Worm (Caenorhabditis elegans): ENCODE results near the gene col-20.

col-20 gene

ce11 chrII:4891012-4891775 is 20.6 kb upstream of the col-20 start, which contains the start of gene gst-9 (continued):
- TF ChIP-seq ceh-28 (tag; optimal IDR thresholded peaks at IDR 0.05) (no peak), nhr-42 (GFP tag; IDR thresholded peaks at IDR 0.05) (0 out of 2 replicates have a peak, but pooled peaks have one; percentile 64), hif-1 (tag; optimal IDR thresholded peaks at IDR 0.05) (no peak), saeg-2 (GFP tag; IDR thresholded peaks at IDR 0.05) (no peak), dmd-9 (GFP tag; IDR thresholded peaks at IDR 0.05) (no peak), ceh-82 (tag; optimal IDR thresholded peaks at IDR 0.05) (no peak), F37D6.2 (tag; optimal IDR thresholded peaks at IDR 0.05) (no peak), hlh-30 (tag; optimal IDR thresholded peaks at IDR 0.05; ENCODE audit: insufficient read depth) (peak; percentile 10), tra-1 (GFP tag; IDR thresholded peaks at IDR 0.05) (no peak), ceh-32 (tag; optimal IDR thresholded peaks at IDR 0.05; ENCODE audit: poor library complexity) (no peak), nhr-76 (tag; optimal IDR thresholded peaks at IDR 0.05) (no peak), egl-43 (GFP tag; IDR thresholded peaks at IDR 0.05) (0 out of 2 replicates have a peak, but pooled peaks have one; percentile 59), nhr-48 (tag; optimal IDR thresholded peaks at IDR 0.05) (no peak), ceh-62 (tag; optimal IDR thresholded peaks at IDR 0.05) (no peak), sdz-12 (GFP tag; optimal IDR thresholded peaks at IDR 0.05) (no peak), lin-39 (tag; optimal IDR thresholded peaks at IDR 0.05) (no peak), T26A8.4 (GFP tag; IDR thresholded peaks at IDR 0.05) (peak; percentile 48; the same call in 1 of the 2 replicates), dmd-8 (GFP tag; IDR thresholded peaks at IDR 0.05) (0 out of 2 replicates have a peak, but pooled peaks have one; percentile 4), dmd-6 (GFP tag; IDR thresholded peaks at IDR 0.05) (0 out of 2 replicates have a peak, but pooled peaks have one; percentile 8), Y5F2A.4 (GFP tag; optimal IDR thresholded peaks at IDR 0.05) (peak; percentile 17), ctbp-1 (GFP tag; IDR thresholded peaks at IDR 0.05) (0 out of 2 replicates have a peak, but pooled peaks have one; percentile 19), rbr-2 (tag; optimal IDR thresholded peaks at IDR 0.05) (no peak), pha-4 (GFP tag; IDR thresholded peaks at IDR 0.05) (0 out of 2 replicates have a peak, but pooled peaks have one; percentile 52), pha-4 (tag; optimal IDR thresholded peaks at IDR 0.05) (no peak), F44E2.7 (GFP tag; IDR thresholded peaks at IDR 0.05) (no peak), lin-38 (GFP tag; IDR thresholded peaks at IDR 0.05) (peak; percentile 48), nhr-25 (tag; optimal IDR thresholded peaks at IDR 0.05; ENCODE audit: borderline replicate concordance, insufficient read depth) (no peak), mdt-29 (GFP tag; IDR thresholded peaks at IDR 0.05) (peak; percentile 39; the same call in 1 of the 2 replicates), mxl-2 (GFP tag; conservative IDR thresholded peaks at IDR 0.05) (0 out of 2 replicates have a peak, but pooled peaks have one; percentile 28), Y105C5A.15 (GFP tag; IDR thresholded peaks at IDR 0.05) (no peak), unc-62 (GFP tag; optimal IDR thresholded peaks at IDR 0.05 in 1 of 2) (peak in 1 of 2 experiments; percentile 84), unc-62 (tag; optimal IDR thresholded peaks at IDR 0.05) (no peak), vab-7 (GFP tag; IDR thresholded peaks at IDR 0.05) (no peak), spr-3 (GFP tag; optimal IDR thresholded peaks at IDR 0.05) (peak; percentile 25), spr-1 (tag; optimal IDR thresholded peaks at IDR 0.05) (peak; percentile 23), hlh-11 (tag; optimal IDR thresholded peaks at IDR 0.05) (peak; percentile 42), nhr-41 (GFP tag; IDR thresholded peaks at IDR 0.05) (no peak), php-3 (GFP tag; IDR thresholded peaks at IDR 0.05) (0 out of 2 replicates have a peak, but pooled peaks have one; percentile 45), ces-1 (GFP tag; optimal IDR thresholded peaks at IDR 0.05) (no peak), dve-1 (tag; optimal IDR thresholded peaks at IDR 0.05; ENCODE audit: insufficient read depth) (peak; percentile 86)
